Worm (Caenorhabditis elegans) whole organism, mixed stage, embryonic: ENCODE results near the gene srt-43.

ENCODE experiments used
- M03D4.4 ChIP-seq: sonication (generic microtip); optimal IDR thresholded peaks from 2 replicates; lab custom pipeline; 2017; ENCODE audit warnings: mild to moderate bottlenecking, missing genetic modification characterization, missing compliant biosample characterization
- bed-3 ChIP-seq: fragments of 200-800 bp; sonication (Bioruptor generic); optimal IDR thresholded peaks from 3 replicates; lab custom pipeline; 2018; ENCODE audit warnings: mild to moderate bottlenecking, missing genetic modification characterization, moderate library complexity, missing compliant biosample characterization
- ceh-39 ChIP-seq: fragments of 150-350 bp; optimal IDR thresholded peaks from 2 replicates; lab custom pipeline; 2014; ENCODE audit warnings: missing biosample characterization, missing genetic modification characterization
- ceh-43 ChIP-seq: fragments of 200-800 bp; sonication (Bioruptor generic); optimal IDR thresholded peaks from 2 replicates; lab custom pipeline; 2018; ENCODE audit warnings: mild to moderate bottlenecking, missing genetic modification characterization, moderate library complexity, missing compliant biosample characterization
- ceh-83 ChIP-seq: fragments of 200-800 bp; sonication (Bioruptor generic); optimal IDR thresholded peaks from 2 replicates; lab custom pipeline; 2018; ENCODE audit warnings: mild to moderate bottlenecking, missing genetic modification characterization, missing compliant biosample characterization
- ces-1 ChIP-seq: fragments of 150-350 bp; optimal IDR thresholded peaks from 2 replicates; lab custom pipeline; 2014; ENCODE audit warnings: missing biosample characterization, missing genetic modification reagents, missing genetic modification characterization
- cnd-1 ChIP-seq: fragments of 200-800 bp; sonication (Bioruptor generic); optimal IDR thresholded peaks from 2 replicates; lab custom pipeline; 2018; ENCODE audit warnings: mild to moderate bottlenecking, missing genetic modification characterization, missing compliant biosample characterization
- drap-1 ChIP-seq: fragments of 200-800 bp; sonication (Bioruptor generic); optimal IDR thresholded peaks from 3 replicates; lab custom pipeline; 2018; ENCODE audit warnings: mild to moderate bottlenecking, missing genetic modification characterization, missing compliant biosample characterization
- elt-1 ChIP-seq: sonication (generic microtip); optimal IDR thresholded peaks from 2 replicates; lab custom pipeline; 2017; ENCODE audit warnings: missing genetic modification characterization, mild to moderate bottlenecking, missing compliant biosample characterization, antibody characterized with exemption, moderate library complexity, borderline replicate concordance; ENCODE audit not compliant: insufficient read depth
- elt-3 ChIP-seq: fragments of 150-350 bp; optimal IDR thresholded peaks from 2 replicates; lab custom pipeline; 2014; ENCODE audit warnings: missing biosample characterization, missing genetic modification characterization
- ham-2 ChIP-seq: fragments of 200-800 bp; sonication (Bioruptor generic); optimal IDR thresholded peaks from 2 replicates; lab custom pipeline; 2018; ENCODE audit warnings: mild to moderate bottlenecking, missing genetic modification characterization, missing compliant biosample characterization
- hlh-1 ChIP-seq: fragments of 150-350 bp; optimal IDR thresholded peaks from 2 replicates; lab custom pipeline; 2014; ENCODE audit warnings: missing biosample characterization, missing genetic modification reagents, missing genetic modification characterization
- lin-13 ChIP-seq: fragments of 150-350 bp; optimal IDR thresholded peaks from 2 replicates; lab custom pipeline; 2014; ENCODE audit warnings: missing biosample characterization, missing genetic modification characterization
- lsy-2 ChIP-seq: fragments of 150-350 bp; optimal IDR thresholded peaks from 2 replicates; lab custom pipeline; 2014; ENCODE audit warnings: missing biosample characterization, missing genetic modification characterization
- mab-5 ChIP-seq: fragments of 150-350 bp; optimal IDR thresholded peaks from 2 replicates; lab custom pipeline; 2014; ENCODE audit warnings: missing biosample characterization, missing genetic modification characterization
- mep-1 ChIP-seq: fragments of 150-350 bp; optimal IDR thresholded peaks from 2 replicates; lab custom pipeline; 2017; ENCODE audit warnings: missing biosample characterization, missing genetic modification reagents, missing genetic modification characterization, inconsistent platforms
- mls-2 ChIP-seq: sonication (generic microtip); optimal IDR thresholded peaks from 2 replicates; lab custom pipeline; 2016; ENCODE audit warnings: mild to moderate bottlenecking, missing genetic modification characterization, moderate library complexity, missing compliant biosample characterization
- nhr-2 ChIP-seq: fragments of 150-350 bp; optimal IDR thresholded peaks from 2 replicates; lab custom pipeline; 2014; ENCODE audit warnings: missing biosample characterization, missing genetic modification characterization
- nhr-237 ChIP-seq: fragments of 150-350 bp; optimal IDR thresholded peaks from 2 replicates; lab custom pipeline; 2014; ENCODE audit warnings: missing biosample characterization, missing genetic modification characterization
- nhr-28 ChIP-seq: fragments of 150-350 bp; optimal IDR thresholded peaks from 2 replicates; lab custom pipeline; 2014; ENCODE audit warnings: missing biosample characterization, missing genetic modification characterization
- nhr-76 ChIP-seq: sonication (generic microtip); optimal IDR thresholded peaks from 2 replicates; lab custom pipeline; 2017; ENCODE audit warnings: missing biosample characterization, missing genetic modification characterization
- pha-4 ChIP-seq: fragments of 150-350 bp; optimal IDR thresholded peaks from 2 replicates; lab custom pipeline; 2018; ENCODE audit warnings: missing biosample characterization, missing genetic modification reagents, missing genetic modification characterization
- sem-2 ChIP-seq: fragments of 200-800 bp; sonication (Bioruptor generic); optimal IDR thresholded peaks from 2 replicates; lab custom pipeline; 2018; ENCODE audit warnings: mild to moderate bottlenecking, missing genetic modification characterization, missing compliant biosample characterization
- snpc-4 ChIP-seq: fragments of 150-350 bp; optimal IDR thresholded peaks from 2 replicates; lab custom pipeline; 2014; ENCODE audit warnings: missing biosample characterization, missing genetic modification characterization
- sptf-1 ChIP-seq: sonication (generic microtip); optimal IDR thresholded peaks from 2 replicates; lab custom pipeline; 2017; ENCODE audit warnings: mild to moderate bottlenecking, missing genetic modification characterization, moderate library complexity, missing compliant biosample characterization
- unc-39 ChIP-seq: fragments of 150-350 bp; optimal IDR thresholded peaks from 2 replicates; lab custom pipeline; 2014; ENCODE audit warnings: missing biosample characterization, missing genetic modification characterization
- unc-62 ChIP-seq: fragments of 150-350 bp; optimal IDR thresholded peaks from 2 replicates; lab custom pipeline; 2014; ENCODE audit warnings: missing biosample characterization, missing genetic modification reagents, missing genetic modification characterization
- zip-8 ChIP-seq: fragments of 150-350 bp; optimal IDR thresholded peaks from 2 replicates; lab custom pipeline; 2014; ENCODE audit warnings: missing biosample characterization, missing genetic modification characterization
- ztf-11 ChIP-seq: fragments of 150-350 bp; optimal IDR thresholded peaks from 2 replicates; lab custom pipeline; 2014; ENCODE audit warnings: missing biosample characterization, missing genetic modification characterization

Gene srt-43

ce11 chrV:12741684-12742083, 27.4 kb upstream of the srt-43 start, which contains the start of gene hrg-7:
hrg-7 (plus strand) TSS chrV:12742041.
- TF ChIP-seq M03D4.4 (tag; lab: Kevin White, UChicago) (no peak), nhr-2 (tag; lab: Kevin White, UChicago) (no peak), ceh-83 (GFP tag; lab: Kevin White, UChicago) (no peak), sem-2 (GFP tag; lab: Kevin White, UChicago) (no peak), nhr-237 (tag; lab: Kevin White, UChicago) (no peak), zip-8 (tag; lab: Kevin White, UChicago) (no peak)

ce11 chrV:12743778-12744502, 25.1 kb upstream of the srt-43 start:
- no peak for TF ChIP-seq zip-8 (tag; lab: Kevin White, UChicago)
- TF ChIP-seq unc-39 (tag; lab: Kevin White, UChicago), result no peak
- TF ChIP-seq sem-2 (GFP tag; lab: Kevin White, UChicago), result no peak
- TF ChIP-seq cnd-1 (tag; lab: Kevin White, UChicago), result no peak
- no peak for TF ChIP-seq unc-62 (GFP tag; lab: Kevin White, UChicago)
- no peak for TF ChIP-seq pha-4 (tag; lab: Kevin White, UChicago)
- TF ChIP-seq drap-1, result no peak
- TF ChIP-seq ceh-43, result no peak
- TF ChIP-seq bed-3 (GFP tag; lab: Kevin White, UChicago), result no peak
- no peak for TF ChIP-seq ceh-39

ce11 chrV:12744979-12745378, 24.1 kb upstream of the srt-43 start, which contains the start of gene C15C8.7:
C15C8.7 (minus strand) TSS chrV:12745050.
- TF ChIP-seq nhr-2 (tag; lab: Kevin White, UChicago) (no peak), lin-13 (tag; lab: Kevin White, UChicago) (no peak), ces-1 (GFP tag; lab: Kevin White, UChicago) (no peak), lsy-2 (tag; lab: Kevin White, UChicago) (no peak), ceh-83 (GFP tag; lab: Kevin White, UChicago) (no peak), pha-4 (tag; lab: Kevin White, UChicago) (no peak), cnd-1 (tag; lab: Kevin White, UChicago) (no peak), elt-3 (no peak), nhr-28 (tag; lab: Kevin White, UChicago) (no peak), mab-5 (tag; lab: Kevin White, UChicago) (no peak), sptf-1 (tag; lab: Kevin White, UChicago) (no peak), ham-2 (GFP tag; lab: Kevin White, UChicago) (no peak), nhr-237 (tag; lab: Kevin White, UChicago) (no peak), snpc-4 (tag; lab: Kevin White, UChicago) (no peak), hlh-1 (tag; lab: Kevin White, UChicago) (no peak), sem-2 (GFP tag; lab: Kevin White, UChicago) (no peak)

- TF ChIP-seq elt-1 (tag; lab: Kevin White, UChicago) (peak; percentile 94), unc-62 (GFP tag; lab: Kevin White, UChicago) (no peak), mep-1 (no peak), lin-13 (tag; lab: Kevin White, UChicago) (no peak), nhr-76 (tag; lab: Kevin White, UChicago) (no peak), ham-2 (GFP tag; lab: Kevin White, UChicago) (no peak)
- TF ChIP-seq, all 35 proteins: peak for 1
Measured at ce11 chrV:12747431-12747830, 21.6 kb upstream of the srt-43 start, which contains the start of gene C15C8.4. C15C8.4 (minus strand) TSS chrV:12747463.

- TF ChIP-seq sem-2 (GFP tag; lab: Kevin White, UChicago) (no peak), pha-4 (tag; lab: Kevin White, UChicago) (no peak), mab-5 (tag; lab: Kevin White, UChicago) (no peak), bed-3 (GFP tag; lab: Kevin White, UChicago) (no peak), ces-1 (GFP tag; lab: Kevin White, UChicago) (peak; percentile 97), zip-8 (tag; lab: Kevin White, UChicago) (no peak)
- TF ChIP-seq, all 35 proteins: peak for 1
Measured at ce11 chrV:12747856-12748255, 21.2 kb upstream of the srt-43 start, which contains the start of gene C15C8.5. C15C8.5 (plus strand) TSS chrV:12748007.

- TF ChIP-seq pha-4 (tag; lab: Kevin White, UChicago) (no peak), M03D4.4 (tag; lab: Kevin White, UChicago) (no peak), drap-1 (no peak), ham-2 (GFP tag; lab: Kevin White, UChicago) (no peak), mls-2 (tag; lab: Kevin White, UChicago) (no peak), ztf-11 (no peak), sem-2 (GFP tag; lab: Kevin White, UChicago) (no peak), mep-1 (no peak), elt-1 (tag; lab: Kevin White, UChicago) (no peak), elt-3 (no peak)
Measured at ce11 chrV:12749558-12749957, 19.5 kb upstream of the srt-43 start.
